ENCODE assay signal across 1 fruit fly cellular context in genomic region chrX:16940426-16941058, dm6.
TF ChIP-seq lines count a peak whose summit lies in the region.

Gene wus (minus strand): TSS chrX:16940873.

TF ChIP-seq in whole organism, embryonic, 481 proteins besides CTCF, POLR2A, EP300 and RAD21 (continued from another document):
- TF ChIP-seq CG13287 (GFP tag; IDR thresholded peaks at IDR 0.05; lab: Robert Waterston, UW; ENCODE audit: partially characterized antibody) (peak; percentile 41; the same call in 1 of the 2 replicates), stwl (tag; optimal IDR thresholded peaks at IDR 0.05; lab: Kevin White, UChicago) (peak; percentile 55), ken (GFP tag; IDR thresholded peaks at IDR 0.05; lab: Robert Waterston, UW) (no peak), sens (GFP tag; lab: Kevin White, UChicago) (peak; percentile 50), E2f2 (GFP tag; IDR thresholded peaks at IDR 0.05; lab: Robert Waterston, UW) (peak; percentile 70), CG9797 (GFP tag; optimal IDR thresholded peaks at IDR 0.05; lab: Kevin White, UChicago) (peak; percentile 46), CG31388 (GFP tag; optimal IDR thresholded peaks at IDR 0.05; lab: Kevin White, UChicago) (no peak), ewg (GFP tag; optimal IDR thresholded peaks at IDR 0.05; lab: Kevin White, UChicago) (no peak), CG15073 (GFP tag; optimal IDR thresholded peaks at IDR 0.05; lab: Kevin White, UChicago) (peak; percentile 77), unpg (GFP tag; optimal IDR thresholded peaks at IDR 0.05; lab: Kevin White, UChicago) (no peak), Poxn (GFP tag; IDR thresholded peaks at IDR 0.05; lab: Robert Waterston, UW) (no peak), Scr (GFP tag; IDR thresholded peaks at IDR 0.05; lab: Robert Waterston, UW; ENCODE audit: partially characterized antibody) (0 out of 2 replicates have a peak, but pooled peaks have one; percentile 24), cg (GFP tag; optimal IDR thresholded peaks at IDR 0.05; lab: Kevin White, UChicago) (no peak), Xbp1 (GFP tag; optimal IDR thresholded peaks at IDR 0.05; lab: Kevin White, UChicago) (no peak), CG11560 (tag; IDR thresholded peaks at IDR 0.05; lab: Robert Waterston, UW) (no peak), CG3838 (GFP tag; optimal IDR thresholded peaks at IDR 0.05; lab: Kevin White, UChicago) (no peak), CG15514 (GFP tag; optimal IDR thresholded peaks at IDR 0.05; lab: Kevin White, UChicago) (peak; percentile 74), unc-4 (GFP tag; IDR thresholded peaks at IDR 0.05; lab: Robert Waterston, UW; ENCODE audit: partially characterized antibody) (no peak), Adf1 (GFP tag; IDR thresholded peaks at IDR 0.05; lab: Robert Waterston, UW) (no peak), HLH54F (GFP tag; optimal IDR thresholded peaks at IDR 0.05; lab: Kevin White, UChicago) (no peak), shn (GFP tag; optimal IDR thresholded peaks at IDR 0.05; lab: Kevin White, UChicago) (no peak), MESR4 (GFP tag; optimal IDR thresholded peaks at IDR 0.05; lab: Kevin White, UChicago) (peak; percentile 18), wek (GFP tag; optimal IDR thresholded peaks at IDR 0.05; lab: Kevin White, UChicago) (no peak), repo (GFP tag; optimal IDR thresholded peaks at IDR 0.05; lab: Kevin White, UChicago) (no peak), lov (optimal IDR thresholded peaks at IDR 0.05; lab: Kevin White, UChicago) (no peak), lov (GFP tag; IDR thresholded peaks at IDR 0.05; lab: Robert Waterston, UW) (no peak), bbx (GFP tag; IDR thresholded peaks at IDR 0.05; lab: Robert Waterston, UW; ENCODE audit: partially characterized antibody) (no peak), kni (GFP tag; optimal IDR thresholded peaks at IDR 0.05; lab: Kevin White, UChicago) (peak; percentile 17), CG3995 (GFP tag; optimal IDR thresholded peaks at IDR 0.05; lab: Kevin White, UChicago) (no peak), amos (GFP tag; IDR thresholded peaks at IDR 0.05; lab: Robert Waterston, UW; ENCODE audit: partially characterized antibody) (peak; percentile 28; the same call in 1 of the 2 replicates), CG12659 (GFP tag; optimal IDR thresholded peaks at IDR 0.05; lab: Kevin White, UChicago) (peak; percentile 28), Dp (GFP tag; optimal IDR thresholded peaks at IDR 0.05; lab: Kevin White, UChicago) (peak; percentile 59), Rfx (GFP tag; IDR thresholded peaks at IDR 0.05; lab: Robert Waterston, UW) (no peak), Bteb2 (GFP tag; optimal IDR thresholded peaks at IDR 0.05; lab: Kevin White, UChicago) (no peak), CG16813 (GFP tag; IDR thresholded peaks at IDR 0.05; lab: Robert Waterston, UW; ENCODE audit: partially characterized antibody) (no peak), Oaz (GFP tag; IDR thresholded peaks at IDR 0.05; lab: Robert Waterston, UW) (no peak), CG31441 (GFP tag; IDR thresholded peaks at IDR 0.05; lab: Robert Waterston, UW) (no peak), caup (GFP tag; optimal IDR thresholded peaks at IDR 0.05; lab: Kevin White, UChicago; ENCODE audit: severe bottlenecking) (no peak), nom (GFP tag; optimal IDR thresholded peaks at IDR 0.05; lab: Kevin White, UChicago) (peak; percentile 36), gfzf (GFP tag; optimal IDR thresholded peaks at IDR 0.05; lab: Kevin White, UChicago) (peak; percentile 71), ATbp (GFP tag; optimal IDR thresholded peaks at IDR 0.05; lab: Kevin White, UChicago) (no peak), wor (GFP tag; IDR thresholded peaks at IDR 0.05; lab: Robert Waterston, UW) (no peak), BEAF-32 (GFP tag; optimal IDR thresholded peaks at IDR 0.05; lab: Kevin White, UChicago) (peak; percentile 41), CG4730 (GFP tag; IDR thresholded peaks at IDR 0.05; lab: Robert Waterston, UW) (no peak), CG34224 (GFP tag; IDR thresholded peaks at IDR 0.05; lab: Robert Waterston, UW; ENCODE audit: partially characterized antibody) (peak; percentile 15; the same call in 1 of the 3 replicates), CG12391 (tag; optimal IDR thresholded peaks at IDR 0.05; lab: Kevin White, UChicago) (no peak), Six4 (GFP tag; optimal IDR thresholded peaks at IDR 0.05; lab: Kevin White, UChicago) (no peak), bsh (GFP tag; optimal IDR thresholded peaks at IDR 0.05; lab: Kevin White, UChicago) (peak in 1 of 2 experiments; percentile 28)
